Worm (Caenorhabditis elegans): ENCODE measurements around the gene Y53G8AM.8.

Y53G8AM.8 gene

DNA sequence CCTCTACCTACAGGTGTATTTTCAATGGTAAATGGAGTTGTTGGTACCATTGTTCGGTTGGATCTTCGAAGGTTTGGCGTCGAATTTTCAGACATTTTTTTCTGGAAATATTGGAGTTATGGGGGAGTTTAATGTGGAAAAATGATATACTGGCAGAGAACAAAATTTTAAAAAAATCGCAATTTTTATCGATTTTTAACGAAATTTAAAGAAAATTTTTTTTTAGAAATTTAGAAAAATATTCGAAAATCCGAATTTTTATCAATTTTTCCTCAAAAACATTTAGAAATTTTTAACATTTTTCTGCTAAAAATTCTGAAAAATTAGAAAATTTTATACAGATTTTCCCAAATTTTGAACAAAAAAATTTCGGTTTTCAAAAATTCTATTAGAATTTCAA is at the start of gene Y53G8AM.8:
Y53G8AM.8 (minus strand) TSS at position 101 of the 400 bp plus-strand sequence.
- no peak for TF ChIP-seq nhr-11 (tag; optimal IDR thresholded peaks at IDR 0.05)

DNA sequence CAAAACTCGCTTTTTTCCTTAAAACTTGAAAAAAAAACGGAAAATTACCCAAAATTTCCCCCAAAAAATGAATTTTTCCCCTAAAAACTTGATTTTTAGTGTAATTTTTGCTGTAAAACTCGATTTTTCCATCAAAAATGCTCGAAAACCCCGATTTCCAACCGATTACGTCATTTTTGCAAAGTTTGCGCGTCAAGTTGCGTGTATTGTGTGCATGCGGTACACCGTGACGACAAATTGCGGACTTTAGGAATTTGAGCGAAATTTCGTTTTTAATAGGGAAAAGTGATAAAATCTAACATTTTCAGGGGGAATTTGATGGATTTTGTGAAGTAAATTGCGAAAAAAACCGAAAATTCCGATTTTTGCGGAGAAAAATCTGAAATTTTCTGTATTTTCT is 45.4 kb upstream of the Y53G8AM.8 start:
- TF ChIP-seq nhr-237 (tag; optimal IDR thresholded peaks at IDR 0.05) (no peak), pha-4 (tag; optimal IDR thresholded peaks at IDR 0.05) (peak; percentile 75), eor-1 (tag; optimal IDR thresholded peaks at IDR 0.05) (peak in 1 of 2 experiments; percentile 20), skn-1 (tag; optimal IDR thresholded peaks at IDR 0.05) (no peak), elt-2 (tag; optimal IDR thresholded peaks at IDR 0.05) (peak; percentile 15), nhr-77 (tag; optimal IDR thresholded peaks at IDR 0.05) (no peak), lin-39 (tag; optimal IDR thresholded peaks at IDR 0.05) (peak; percentile 42), nhr-23 (tag; optimal IDR thresholded peaks at IDR 0.05) (peak; percentile 54), fos-1 (tag; optimal IDR thresholded peaks at IDR 0.05) (no peak), nhr-43 (tag; optimal IDR thresholded peaks at IDR 0.05; ENCODE audit: poor library complexity, severe bottlenecking) (no peak), ama-1 (optimal IDR thresholded peaks at IDR 0.05) (peak; percentile 78), sea-2 (GFP tag; optimal IDR thresholded peaks at IDR 0.05) (no peak), lin-15B (tag; optimal IDR thresholded peaks at IDR 0.05) (peak; percentile 75), nhr-28 (tag; optimal IDR thresholded peaks at IDR 0.05) (no peak), elt-1 (tag; optimal IDR thresholded peaks at IDR 0.05) (no peak), ceh-82 (tag; optimal IDR thresholded peaks at IDR 0.05) (no peak), fkh-10 (GFP tag; optimal IDR thresholded peaks at IDR 0.05) (no peak), ztf-4 (tag; optimal IDR thresholded peaks at IDR 0.05) (no peak), ZK546.5 (tag; optimal IDR thresholded peaks at IDR 0.05) (no peak), elt-3 (tag; optimal IDR thresholded peaks at IDR 0.05) (no peak), unc-62 (GFP tag; optimal IDR thresholded peaks at IDR 0.05) (no peak), nhr-25 (tag; optimal IDR thresholded peaks at IDR 0.05) (peak; percentile 44), unc-39 (tag; optimal IDR thresholded peaks at IDR 0.05) (no peak), nfya-1 (tag; optimal IDR thresholded peaks at IDR 0.05; ENCODE audit: insufficient read depth) (peak; percentile 76), mdl-1 (tag; optimal IDR thresholded peaks at IDR 0.05) (no peak), R02D3.7 (tag; optimal IDR thresholded peaks at IDR 0.05) (no peak), lsy-12 (tag; optimal IDR thresholded peaks at IDR 0.05) (no peak), hmg-11 (tag; optimal IDR thresholded peaks at IDR 0.05) (no peak)

DNA sequence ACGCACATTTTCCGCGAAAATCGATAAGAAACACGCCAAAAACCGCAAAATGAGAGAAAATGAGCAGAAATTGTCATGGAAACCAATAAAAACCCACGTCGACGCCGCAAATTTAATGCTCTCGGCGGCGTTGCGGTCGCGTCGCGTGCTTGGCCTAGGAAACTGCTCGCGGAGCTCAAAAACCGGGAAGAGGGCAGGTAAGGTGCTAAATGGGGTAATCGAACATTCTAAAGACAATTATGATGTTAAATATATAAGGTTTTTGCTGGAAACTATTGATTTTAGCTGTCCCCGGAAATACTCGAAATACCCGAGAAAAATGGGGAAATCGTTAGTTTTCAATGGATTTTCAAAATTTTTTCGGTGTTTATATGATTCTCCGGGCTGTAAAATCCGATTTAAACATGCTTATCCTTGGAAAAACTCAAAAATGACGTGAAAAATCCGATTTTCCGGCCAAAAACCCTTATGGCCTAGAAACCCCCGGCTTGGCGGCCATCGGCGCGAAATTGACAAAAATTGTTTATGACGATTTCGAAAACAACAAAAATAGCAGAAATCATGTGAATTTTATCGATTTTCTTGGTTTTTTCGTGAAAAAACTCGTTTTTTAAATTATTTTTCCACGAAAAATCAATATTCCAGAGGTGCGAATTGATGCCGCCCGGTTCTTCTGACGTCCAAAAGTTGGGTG is 44.0 kb upstream of the Y53G8AM.8 start, which contains the start of gene phf-15:
phf-15 (plus strand) TSS at position 537 of the 694 bp plus-strand sequence.
- peak; percentile 4 for TF ChIP-seq nfya-1 (tag; optimal IDR thresholded peaks at IDR 0.05; ENCODE audit: insufficient read depth)
- TF ChIP-seq ztf-4 (tag; optimal IDR thresholded peaks at IDR 0.05): no peak
- TF ChIP-seq lin-15B (tag; optimal IDR thresholded peaks at IDR 0.05): peak; percentile 11
- TF ChIP-seq ceh-28 (tag; optimal IDR thresholded peaks at IDR 0.05): peak; percentile 2
- no peak for TF ChIP-seq daf-12 (tag; optimal IDR thresholded peaks at IDR 0.05)
- TF ChIP-seq nhr-11 (tag; optimal IDR thresholded peaks at IDR 0.05): no peak
- no peak for TF ChIP-seq mdl-1 (tag; optimal IDR thresholded peaks at IDR 0.05)
- no peak for TF ChIP-seq nhr-76 (tag; optimal IDR thresholded peaks at IDR 0.05)

DNA sequence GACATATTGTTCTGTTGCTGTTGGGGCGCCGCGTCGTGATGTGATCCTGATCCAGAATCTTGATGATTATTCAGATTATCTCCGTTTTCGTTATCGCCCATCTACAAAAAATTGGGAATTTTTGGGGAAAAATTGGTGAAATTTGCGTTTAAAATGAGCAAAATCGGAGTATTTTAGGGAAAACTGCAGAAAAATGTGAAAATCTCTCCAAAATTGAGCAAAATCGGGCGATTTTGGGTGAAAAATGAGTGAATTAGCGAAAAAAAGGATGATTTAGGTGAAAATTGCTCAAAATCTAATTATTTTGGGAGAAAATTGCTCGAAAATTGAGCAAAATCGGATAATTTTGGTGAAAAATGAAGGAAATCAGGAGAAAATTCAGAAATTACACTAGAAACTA is 42.6 kb upstream of the Y53G8AM.8 start, which contains the start of gene Y53G8AR.9:
Y53G8AR.9 (minus strand) TSS at position 101 of the 400 bp plus-strand sequence.
- TF ChIP-seq fos-1 (tag; optimal IDR thresholded peaks at IDR 0.05) (no peak), hmg-11 (tag; optimal IDR thresholded peaks at IDR 0.05) (no peak), lin-15B (tag; optimal IDR thresholded peaks at IDR 0.05) (no peak), unc-62 (GFP tag; optimal IDR thresholded peaks at IDR 0.05) (no peak), R02D3.7 (tag; optimal IDR thresholded peaks at IDR 0.05) (no peak), nhr-11 (tag; optimal IDR thresholded peaks at IDR 0.05) (no peak), ceh-16 (tag; optimal IDR thresholded peaks at IDR 0.05) (no peak), nhr-28 (tag; optimal IDR thresholded peaks at IDR 0.05) (no peak), ztf-4 (tag; optimal IDR thresholded peaks at IDR 0.05) (no peak), nhr-25 (tag; optimal IDR thresholded peaks at IDR 0.05) (no peak), pqm-1 (tag; optimal IDR thresholded peaks at IDR 0.05) (no peak), tbx-2 (tag; optimal IDR thresholded peaks at IDR 0.05) (no peak), nhr-76 (tag; optimal IDR thresholded peaks at IDR 0.05) (no peak), ceh-82 (tag; optimal IDR thresholded peaks at IDR 0.05) (no peak), zag-1 (tag; optimal IDR thresholded peaks at IDR 0.05) (no peak), nhr-77 (tag; optimal IDR thresholded peaks at IDR 0.05) (no peak), fkh-2 (tag; optimal IDR thresholded peaks at IDR 0.05) (no peak), nhr-12 (tag; optimal IDR thresholded peaks at IDR 0.05) (no peak), mdl-1 (tag; optimal IDR thresholded peaks at IDR 0.05) (no peak)

Data from whole organism, L3 larva.